Fruit fly (Drosophila melanogaster) Kc167 (cell line): Measurements from ENCODE around the gene Cyp28a5.

Source experiments
- Myc ChIP-seq: fragments of >200 bp; optimal IDR thresholded peaks from 2 replicates; lab custom pipeline; 2017; ENCODE audit warnings: missing external identifiers
- Sin3A ChIP-seq: fragments of >200 bp; optimal IDR thresholded peaks from 2 replicates; lab custom pipeline; 2018; ENCODE audit warnings: missing external identifiers
- h ChIP-seq: fragments of >200 bp; optimal IDR thresholded peaks from 3 replicates; lab custom pipeline; 2018; ENCODE audit warnings: missing external identifiers
- insv ChIP-seq: fragments of >200 bp; optimal IDR thresholded peaks from 3 replicates; lab custom pipeline; 2018; ENCODE audit warnings: missing external identifiers
- psq ChIP-seq: fragments of >200 bp; optimal IDR thresholded peaks from 2 replicates; lab custom pipeline; 2017; ENCODE audit warnings: missing external identifiers
- ttk ChIP-seq: sonication (Bioruptor generic); optimal IDR thresholded peaks from 2 replicates; lab custom pipeline; 2017; ENCODE audit warnings: missing external identifiers

DNA sequence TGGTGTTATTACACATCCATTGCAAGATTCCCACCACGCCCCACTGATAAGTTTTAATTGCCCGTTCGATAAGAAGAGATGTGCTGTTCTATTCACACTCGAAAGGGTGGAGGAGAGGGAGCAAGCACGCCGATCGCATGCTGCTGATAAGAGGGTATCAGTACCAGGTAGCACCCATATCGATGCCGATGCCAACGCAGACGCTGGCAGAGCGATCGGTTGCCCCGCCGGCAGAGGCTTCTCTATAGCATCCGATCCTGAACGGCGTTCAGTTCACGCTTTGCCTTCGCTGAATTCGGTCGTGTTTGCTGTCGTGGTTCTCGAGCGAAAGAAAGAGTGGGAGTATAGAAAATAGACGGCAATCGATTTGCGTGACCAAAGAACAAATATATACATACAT lies 36.4 kb downstream of the Cyp28a5 start:
- no peak for TF ChIP-seq psq (lab: Kevin White, UChicago)
- TF ChIP-seq insv, result no peak
- TF ChIP-seq h, result no peak
- no peak for TF ChIP-seq Sin3A (lab: Kevin White, UChicago)
- TF ChIP-seq Myc (lab: Kevin White, UChicago), result no peak
- TF ChIP-seq ttk, result no peak
